Worm (Caenorhabditis elegans) whole organism, L2 larva: ENCODE data around the gene C53A5.2.

ENCODE experiments used
- R02D3.7 ChIP-seq: fragments of 150-350 bp; optimal IDR thresholded peaks from 2 replicates; lab custom pipeline; 2014; ENCODE audit warnings: missing biosample characterization, missing genetic modification characterization
- alr-1 ChIP-seq: fragments of 150-350 bp; optimal IDR thresholded peaks from 2 replicates; lab custom pipeline; 2014; ENCODE audit warnings: missing biosample characterization, missing genetic modification characterization
- ama-1 ChIP-seq: fragments of 150-350 bp; optimal IDR thresholded peaks from 2 replicates; lab custom pipeline; 2018; ENCODE audit warnings: inconsistent platforms
- blmp-1 ChIP-seq: sonication (generic microtip); optimal IDR thresholded peaks from 2 replicates; lab custom pipeline; 2017; ENCODE audit warnings: missing genetic modification characterization, mild to moderate bottlenecking, missing compliant biosample characterization, antibody characterized with exemption, moderate library complexity; ENCODE audit not compliant: insufficient read depth
- ceh-82 ChIP-seq: fragments of 150-350 bp; optimal IDR thresholded peaks from 2 replicates; lab custom pipeline; 2014; ENCODE audit warnings: missing biosample characterization, missing genetic modification characterization
- elt-1 ChIP-seq: fragments of 150-350 bp; optimal IDR thresholded peaks from 2 replicates; lab custom pipeline; 2014; ENCODE audit warnings: missing biosample characterization, missing genetic modification characterization
- lin-13 ChIP-seq: fragments of 150-350 bp; optimal IDR thresholded peaks from 2 replicates; lab custom pipeline; 2014; ENCODE audit warnings: missing biosample characterization, missing genetic modification reagents, missing genetic modification characterization
- nhr-12 ChIP-seq: fragments of 150-350 bp; optimal IDR thresholded peaks from 2 replicates; lab custom pipeline; 2014; ENCODE audit warnings: missing biosample characterization, missing genetic modification characterization
- nhr-25 ChIP-seq: fragments of 150-350 bp; sonication (generic microtip); optimal IDR thresholded peaks from 3 replicates; lab custom pipeline; 2014; ENCODE audit warnings: missing biosample characterization, missing genetic modification characterization
- nhr-77 ChIP-seq: fragments of 150-350 bp; optimal IDR thresholded peaks from 2 replicates; lab custom pipeline; 2014; ENCODE audit warnings: missing biosample characterization, missing genetic modification characterization

DNA sequence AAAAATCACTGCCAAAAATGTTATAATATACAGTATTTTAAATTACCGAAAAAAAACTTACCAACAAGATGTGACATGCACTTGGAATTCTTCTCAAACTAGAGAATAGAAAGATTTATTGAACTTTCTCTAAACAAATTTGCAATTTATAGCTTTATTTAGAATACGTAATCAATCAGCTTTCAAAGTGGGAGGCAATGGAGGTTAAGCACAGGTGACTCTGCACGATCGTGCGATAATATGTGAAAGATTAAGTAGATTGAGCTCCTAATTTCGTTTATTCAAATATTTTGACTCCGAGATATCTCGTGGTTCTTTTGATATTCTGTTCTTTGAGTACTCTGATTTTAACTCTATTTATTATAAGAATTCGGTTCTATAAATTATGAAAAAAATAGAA is 5.0 kb downstream of the C53A5.2 start, which contains the start of gene R02D5.6:
- TF ChIP-seq ama-1 (no peak), alr-1 (tag; lab: Kevin White, UChicago) (no peak), ceh-82 (tag; lab: Kevin White, UChicago) (no peak), nhr-77 (no peak), elt-1 (tag; lab: Kevin White, UChicago) (no peak), nhr-25 (tag; lab: Kevin White, UChicago) (no peak), blmp-1 (tag; lab: Kevin White, UChicago) (no peak), lin-13 (GFP tag; lab: Kevin White, UChicago) (no peak), R02D3.7 (tag; lab: Kevin White, UChicago) (no peak), nhr-12 (tag; lab: Kevin White, UChicago) (no peak)
